Fruit fly (Drosophila melanogaster) Kc167 (cell line): ENCODE data around the gene Antdh.

ENCODE experiments used
- Myc ChIP-seq: fragments of >200 bp; optimal IDR thresholded peaks from 2 replicates; lab custom pipeline; 2017; ENCODE audit warnings: missing external identifiers
- Sin3A ChIP-seq: fragments of >200 bp; optimal IDR thresholded peaks from 2 replicates; lab custom pipeline; 2018; ENCODE audit warnings: missing external identifiers
- h ChIP-seq: fragments of >200 bp; optimal IDR thresholded peaks from 3 replicates; lab custom pipeline; 2018; ENCODE audit warnings: missing external identifiers
- insv ChIP-seq: fragments of >200 bp; optimal IDR thresholded peaks from 3 replicates; lab custom pipeline; 2018; ENCODE audit warnings: missing external identifiers
- psq ChIP-seq: fragments of >200 bp; optimal IDR thresholded peaks from 2 replicates; lab custom pipeline; 2017; ENCODE audit warnings: missing external identifiers
- ttk ChIP-seq: sonication (Bioruptor generic); optimal IDR thresholded peaks from 2 replicates; lab custom pipeline; 2017; ENCODE audit warnings: missing external identifiers

Antdh gene

DNA sequence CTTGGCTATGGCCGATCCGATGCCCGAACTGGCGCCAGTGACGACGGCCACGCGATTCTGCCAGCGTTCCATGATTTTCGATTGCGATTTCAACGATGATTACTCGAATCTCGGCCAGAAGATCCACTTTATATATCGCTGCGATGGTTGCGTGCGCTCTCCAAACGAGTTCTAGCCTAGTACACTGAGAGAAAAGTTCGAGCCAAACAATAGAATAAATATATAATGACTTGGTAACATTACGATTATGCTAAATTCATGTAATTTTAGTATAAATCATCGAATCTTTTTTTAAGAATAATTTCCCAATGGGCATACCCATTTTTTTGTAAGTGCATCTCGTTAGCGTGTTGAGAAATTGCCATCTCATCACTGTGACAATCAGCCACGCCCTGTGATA, at the start of gene Antdh:
Gene Antdh (minus strand): TSS at position 101 of the 400 bp plus-strand sequence.
- no peak for TF ChIP-seq Myc (lab: Kevin White, UChicago)
- no peak for TF ChIP-seq insv (lab: Kevin White, UChicago)
- TF ChIP-seq psq (lab: Kevin White, UChicago), result no peak

DNA sequence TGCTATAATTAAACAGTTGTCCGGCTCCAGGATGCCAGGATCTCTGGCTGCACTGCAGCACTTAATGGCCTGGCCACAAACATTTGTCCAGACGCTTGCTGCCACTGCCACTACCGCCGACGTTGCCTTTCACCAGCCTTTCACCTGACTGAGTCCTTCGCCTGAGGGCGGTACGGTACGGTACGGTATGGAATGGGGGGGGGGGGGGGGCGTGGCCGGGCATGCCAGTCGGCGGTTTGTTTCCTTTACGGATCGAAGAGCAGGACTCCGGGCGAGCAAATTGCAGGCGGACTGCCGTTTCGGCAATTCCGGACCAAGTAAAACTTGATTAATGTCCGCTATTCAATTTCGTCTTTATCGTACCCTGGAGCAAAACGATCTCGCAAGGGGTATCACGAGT, 34.2 kb upstream of the Antdh start:
- no peak for TF ChIP-seq psq (lab: Kevin White, UChicago)
- no peak for TF ChIP-seq insv (lab: Kevin White, UChicago)
- no peak for TF ChIP-seq ttk (lab: Kevin White, UChicago)
- no peak for TF ChIP-seq h (lab: Kevin White, UChicago)
- no peak for TF ChIP-seq Myc (lab: Kevin White, UChicago)
- TF ChIP-seq Sin3A (lab: Kevin White, UChicago), result no peak

DNA sequence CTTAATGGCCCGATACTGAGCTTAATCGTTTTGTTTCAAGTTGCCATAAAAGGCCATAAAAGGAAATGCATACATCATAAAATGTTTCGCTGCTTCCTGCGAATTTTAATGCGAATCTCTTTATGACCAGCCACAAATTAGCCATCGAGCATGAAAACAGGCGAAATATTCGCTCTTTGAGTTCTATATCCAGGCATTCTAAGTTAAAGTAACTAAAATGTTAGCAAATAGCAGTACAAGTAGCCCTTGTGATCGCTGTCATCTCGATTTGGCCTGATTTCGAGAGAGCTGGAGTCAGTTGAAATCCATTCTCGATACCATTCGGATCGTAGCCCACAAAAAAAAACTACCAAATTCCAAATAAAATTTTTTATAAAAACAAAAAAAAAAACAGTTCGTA, 33.1 kb upstream of the Antdh start, which contains the start of gene CG11106:
Gene CG11106 (plus strand): TSS at position 301 of the 400 bp plus-strand sequence.
- no peak for TF ChIP-seq Myc (lab: Kevin White, UChicago)
- no peak for TF ChIP-seq psq (lab: Kevin White, UChicago)
- TF ChIP-seq ttk (lab: Kevin White, UChicago), result no peak
- TF ChIP-seq Sin3A (lab: Kevin White, UChicago), result no peak
- no peak for TF ChIP-seq h (lab: Kevin White, UChicago)
- no peak for TF ChIP-seq insv (lab: Kevin White, UChicago)

DNA sequence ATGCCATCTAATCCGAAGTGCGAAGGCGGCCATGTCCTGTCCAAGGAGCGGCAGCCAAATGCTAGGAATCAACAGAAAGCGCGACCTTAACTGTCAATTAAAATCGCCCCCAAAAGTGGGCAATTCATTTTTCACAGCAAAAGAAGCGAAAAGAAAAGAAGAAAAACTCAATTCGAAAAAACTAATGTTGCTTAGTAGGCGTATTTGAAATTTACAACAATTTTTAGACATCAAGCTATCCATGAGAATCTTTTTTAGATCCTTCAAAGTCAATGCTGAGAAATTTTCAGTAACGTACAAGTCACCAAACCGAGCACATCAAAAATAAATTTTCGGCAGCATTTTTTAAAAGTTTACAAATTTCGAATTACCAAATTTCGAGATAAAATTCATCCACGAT, 13.8 kb upstream of the Antdh start, which contains the start of gene CG15200:
Gene CG15200 (plus strand): TSS at position 301 of the 400 bp plus-strand sequence.
- TF ChIP-seq insv (lab: Kevin White, UChicago) (no peak), Myc (lab: Kevin White, UChicago) (no peak), h (lab: Kevin White, UChicago) (no peak), Sin3A (lab: Kevin White, UChicago) (no peak)

DNA sequence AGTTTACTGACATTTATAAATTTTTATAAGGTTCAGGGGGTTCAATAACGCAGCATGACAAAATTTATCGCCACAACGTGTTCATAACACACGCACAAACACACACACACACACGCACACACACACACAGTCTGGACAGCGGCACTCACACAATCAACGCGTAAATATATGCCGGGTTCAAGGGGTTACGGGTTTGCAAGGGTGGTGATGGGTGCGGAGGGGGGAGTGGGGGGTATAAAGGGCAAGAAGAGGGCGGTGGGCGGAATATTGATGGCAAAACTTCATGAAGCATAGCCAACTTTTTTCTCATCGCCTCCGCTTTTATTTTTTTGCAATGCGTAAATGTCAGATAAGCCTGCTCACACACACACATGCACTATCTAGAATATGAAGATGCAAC, 7.2 kb upstream of the Antdh start:
- TF ChIP-seq h (lab: Kevin White, UChicago), result no peak
- TF ChIP-seq insv (lab: Kevin White, UChicago), result no peak

DNA sequence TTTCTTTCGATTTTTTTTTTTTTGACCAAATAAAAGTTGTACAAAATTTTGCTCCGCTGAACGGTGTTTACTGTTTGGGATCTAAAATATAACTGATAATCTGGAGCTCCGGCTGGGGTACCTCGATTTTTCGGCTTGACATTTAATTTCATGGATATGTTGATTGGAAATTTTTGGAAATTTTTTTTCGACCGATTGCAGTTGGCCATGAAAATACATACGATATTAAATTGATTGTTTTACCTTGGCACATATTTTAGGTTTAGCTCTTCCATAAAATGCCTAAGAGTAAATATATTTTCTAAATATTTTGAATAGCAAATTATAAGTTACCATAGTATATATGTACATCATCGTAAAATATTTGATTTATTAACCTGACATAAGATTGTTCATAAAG, 1.7 kb upstream of the Antdh start, which contains the start of gene CG1394:
Gene CG1394 (minus strand): TSS at position 101 of the 400 bp plus-strand sequence.
- TF ChIP-seq Myc (lab: Kevin White, UChicago) (no peak), insv (lab: Kevin White, UChicago) (no peak), h (lab: Kevin White, UChicago) (no peak), Sin3A (lab: Kevin White, UChicago) (no peak), psq (lab: Kevin White, UChicago) (no peak), ttk (lab: Kevin White, UChicago) (no peak)

DNA sequence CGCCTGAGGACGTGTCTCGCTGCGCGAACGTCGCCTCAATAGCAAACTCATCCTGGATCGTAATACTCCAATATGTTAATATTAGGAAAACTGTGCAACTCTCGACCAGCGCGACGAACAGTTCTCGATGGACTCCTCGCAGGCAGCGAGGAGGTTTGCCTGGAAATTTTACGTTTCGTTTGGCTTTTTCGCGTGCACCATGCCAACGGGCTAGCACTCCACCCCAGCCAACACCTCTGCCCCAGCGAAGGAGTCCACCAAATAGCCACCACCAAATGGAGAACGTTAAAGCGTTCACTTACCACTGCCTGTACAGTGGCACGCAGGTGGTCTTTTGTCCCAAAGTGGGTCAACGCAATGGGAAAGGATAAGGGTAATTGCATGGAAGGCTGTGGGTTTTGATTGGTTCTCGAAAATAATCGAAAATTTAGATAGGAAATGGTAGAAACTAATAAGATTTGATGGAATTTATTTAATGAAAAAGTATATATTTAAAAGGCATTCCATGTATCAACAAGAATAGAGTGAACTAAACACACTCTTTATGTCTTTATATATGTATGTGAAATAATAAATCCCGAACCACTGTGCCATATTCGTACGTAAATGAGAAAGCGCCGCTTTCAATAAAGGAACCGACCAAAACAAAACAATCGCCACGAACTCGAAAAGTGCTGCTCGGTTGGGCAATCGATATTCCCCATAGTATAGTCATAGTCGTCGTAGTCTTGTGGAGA, 9.0 kb downstream of the Antdh start, which contains the start of gene CG32668:
Gene CG32668 (minus strand): TSS at position 51 of the 737 bp plus-strand sequence.
- no peak for TF ChIP-seq h (lab: Kevin White, UChicago)
- no peak for TF ChIP-seq ttk (lab: Kevin White, UChicago)
- no peak for TF ChIP-seq Myc (lab: Kevin White, UChicago)
- no peak for TF ChIP-seq Sin3A (lab: Kevin White, UChicago)
- TF ChIP-seq insv (lab: Kevin White, UChicago), result no peak
- no peak for TF ChIP-seq psq (lab: Kevin White, UChicago)

DNA sequence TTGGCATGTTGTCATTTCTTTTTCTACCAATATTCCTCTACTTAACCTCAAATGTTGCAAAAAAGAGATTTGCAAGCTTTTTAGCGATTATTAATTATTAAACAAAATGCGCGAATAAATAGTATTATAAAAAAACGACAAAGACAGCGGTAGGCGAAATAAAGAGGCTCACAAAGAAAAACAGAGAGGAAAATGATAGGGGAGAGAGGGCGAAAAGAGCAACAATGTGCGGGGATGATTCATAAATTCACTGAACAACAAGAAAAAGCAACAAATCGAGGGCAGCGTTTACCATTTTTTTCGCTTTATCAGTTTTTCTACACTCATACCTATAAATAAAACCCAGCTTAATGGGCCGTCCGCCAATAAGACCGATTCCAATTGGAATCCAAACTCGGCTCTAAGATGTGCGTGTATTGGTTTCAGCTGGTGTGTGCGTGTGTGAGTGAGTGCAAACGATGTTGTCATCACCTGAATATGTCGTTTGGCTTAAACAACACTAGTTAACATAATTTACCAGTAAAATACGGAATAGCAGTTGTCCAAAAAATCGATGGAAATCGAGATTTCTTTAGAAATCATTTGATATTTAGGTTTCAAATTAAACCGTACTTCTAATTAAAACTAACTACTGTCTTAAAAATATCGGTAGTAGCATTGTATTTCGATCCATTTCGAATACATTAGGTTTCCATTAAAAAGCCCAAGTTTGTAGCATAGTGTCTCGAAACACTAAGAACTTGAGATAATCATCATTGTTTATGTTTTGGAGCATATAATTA, 12.9 kb downstream of the Antdh start:
- no peak for TF ChIP-seq ttk (lab: Kevin White, UChicago)

DNA sequence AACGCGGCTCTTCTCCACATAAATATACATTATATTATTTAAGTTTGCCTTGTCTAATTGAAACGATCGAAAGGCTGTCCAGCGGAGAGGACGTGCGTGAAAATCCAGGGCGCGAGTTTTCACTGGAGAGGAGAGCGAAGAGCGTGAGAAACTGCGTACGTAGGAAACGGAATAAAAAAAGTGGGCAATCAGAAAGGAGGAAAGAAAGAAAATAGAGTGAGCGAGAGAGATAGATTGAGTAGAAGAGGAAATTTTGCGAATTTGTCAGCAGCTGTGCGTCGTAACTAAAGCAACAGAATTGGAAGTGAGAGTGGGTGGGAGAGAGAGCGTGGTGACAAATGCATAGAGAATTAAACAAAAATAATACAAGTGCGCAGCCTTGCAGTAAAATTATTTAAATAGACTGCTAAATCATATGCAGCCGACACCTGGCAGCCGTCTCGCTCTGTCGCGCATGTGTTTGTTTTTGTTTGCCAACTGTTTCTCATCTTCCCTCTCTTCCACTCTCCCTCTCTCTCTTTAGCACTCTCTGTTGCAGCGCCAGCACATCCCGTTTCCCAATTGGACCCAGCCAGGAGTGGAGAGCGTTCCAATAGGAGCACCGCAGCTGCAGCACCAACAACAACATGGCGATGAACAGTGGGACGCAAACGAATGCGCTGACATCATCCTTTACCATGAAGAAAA, 14.2 kb downstream of the Antdh start:
- no peak for TF ChIP-seq Sin3A (lab: Kevin White, UChicago)
- no peak for TF ChIP-seq h (lab: Kevin White, UChicago)
- no peak for TF ChIP-seq Myc (lab: Kevin White, UChicago)
- TF ChIP-seq psq (lab: Kevin White, UChicago), result no peak
- no peak for TF ChIP-seq ttk (lab: Kevin White, UChicago)
- TF ChIP-seq insv (lab: Kevin White, UChicago), result no peak

DNA sequence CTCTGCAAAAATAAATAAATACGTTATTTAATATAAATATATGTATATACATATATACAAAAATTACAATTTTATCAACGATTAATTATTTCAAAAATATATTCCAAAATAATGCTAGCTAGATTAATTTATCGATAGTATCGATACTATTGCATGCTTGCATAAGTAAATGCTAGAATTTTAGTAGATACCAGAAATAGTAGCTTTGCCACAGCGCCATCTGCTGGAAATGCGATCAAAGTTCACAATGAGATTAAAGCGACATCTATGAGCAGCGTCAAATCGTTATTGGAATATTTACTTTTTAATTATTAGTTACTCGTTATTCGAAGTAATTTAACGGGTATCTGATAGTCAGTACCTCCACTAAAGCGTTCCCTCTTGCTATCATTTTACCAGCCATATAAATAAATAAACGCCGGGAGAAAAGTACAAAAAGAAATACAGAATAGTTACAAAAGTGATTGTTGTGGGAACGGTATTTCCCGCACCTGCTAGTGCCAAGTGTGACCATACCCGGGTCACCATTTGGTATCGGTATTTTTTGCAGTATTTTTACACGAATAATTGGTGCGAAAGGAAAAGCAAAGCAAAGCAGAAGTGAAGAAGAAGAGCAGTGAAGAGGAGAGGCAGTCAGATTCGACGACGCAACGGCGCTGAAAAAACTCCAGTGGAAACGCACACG, 14.9 kb downstream of the Antdh start, which contains the start of the genes rtv and Dlic:
Gene rtv (minus strand): TSS at position 165 of the 685 bp plus-strand sequence.
Gene Dlic (plus strand): TSS at position 596 of the 685 bp plus-strand sequence.
- peak; percentile 96 for TF ChIP-seq psq (lab: Kevin White, UChicago)
- no peak for TF ChIP-seq insv (lab: Kevin White, UChicago)

DNA sequence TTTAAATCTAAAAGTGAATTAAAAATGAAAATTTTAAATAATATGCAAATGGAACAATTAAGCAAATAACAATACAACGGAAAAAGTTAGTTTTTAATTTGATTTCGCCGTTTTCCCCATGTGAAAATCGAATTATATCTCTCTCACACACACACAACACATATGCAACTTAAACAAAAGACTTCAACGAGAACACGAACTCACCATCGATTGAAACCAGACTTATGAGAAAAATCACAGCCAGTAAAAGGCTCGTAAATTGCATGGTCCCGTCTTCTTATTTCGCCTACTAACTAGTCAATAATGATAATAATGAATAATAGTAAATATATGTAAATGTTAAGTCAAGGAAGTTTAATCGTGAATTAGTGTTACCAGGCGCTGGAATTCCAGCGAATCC, 15.4 kb downstream of the Antdh start:
- TF ChIP-seq insv (lab: Kevin White, UChicago) (no peak), ttk (lab: Kevin White, UChicago) (no peak), Myc (lab: Kevin White, UChicago) (no peak), psq (lab: Kevin White, UChicago) (no peak), Sin3A (lab: Kevin White, UChicago) (no peak), h (lab: Kevin White, UChicago) (no peak)
